Fruit fly (Drosophila melanogaster): ENCODE data around the gene CG2116.

dm6 chrX:8129204-8129997 lies at the start of gene CG2116:
- TF ChIP-seq CTCF (optimal IDR thresholded peaks at IDR 0.05) (no peak), CG8478 (optimal IDR thresholded peaks at IDR 0.05) (no peak)

Data from S2 (cell line).